Worm (Caenorhabditis elegans) whole organism, L4/young adult: Measurements from ENCODE around the gene mtr-4.
A peak's percentile ranks its signal among the peaks of the same experiment; 100 is the strongest.

ENCODE experiments used
- W03F9.2 ChIP-seq: fragments of 150-350 bp; optimal IDR thresholded peaks from 2 replicates; lab custom pipeline; 2014; ENCODE audit warnings: missing biosample characterization, missing genetic modification characterization
- dao-5 ChIP-seq: sonication (generic microtip); optimal IDR thresholded peaks from 2 replicates; lab custom pipeline; 2016; ENCODE audit warnings: missing genotype, missing genetic modification characterization, moderate library complexity, missing compliant biosample characterization
- him-1 ChIP-seq: sonication (generic microtip); optimal IDR thresholded peaks from 2 replicates; lab custom pipeline; 2016; ENCODE audit warnings: missing genotype, missing genetic modification reagents, missing genetic modification characterization, missing compliant biosample characterization

Gene mtr-4

ce11 chrIV:9867915-9868314 lies 42.4 kb downstream of the mtr-4 start:
- no peak for TF ChIP-seq W03F9.2
- no peak for TF ChIP-seq dao-5 (tag; lab: Kevin White, UChicago)
- no peak for TF ChIP-seq him-1 (tag; lab: Kevin White, UChicago)

ce11 chrIV:9869344-9869743 lies 43.9 kb downstream of the mtr-4 start:
- no peak for TF ChIP-seq dao-5 (tag; lab: Kevin White, UChicago)
- TF ChIP-seq him-1 (tag; lab: Kevin White, UChicago) = no peak
- no peak for TF ChIP-seq W03F9.2

- TF ChIP-seq him-1 (tag; lab: Kevin White, UChicago) = no peak
- TF ChIP-seq dao-5 (tag; lab: Kevin White, UChicago) = no peak
- TF ChIP-seq W03F9.2 = no peak
These were observed 46.7 kb downstream of the mtr-4 start for ce11 chrIV:9872210-9872609.

ce11 chrIV:9872786-9873185 lies 47.3 kb downstream of the mtr-4 start:
- TF ChIP-seq him-1 (tag; lab: Kevin White, UChicago) (no peak), W03F9.2 (no peak), dao-5 (tag; lab: Kevin White, UChicago) (no peak)

- TF ChIP-seq W03F9.2 = peak; percentile 30
- TF ChIP-seq dao-5 (tag; lab: Kevin White, UChicago) = no peak
These were observed 48.3 kb downstream of the mtr-4 start for ce11 chrIV:9873837-9874236.

- no peak for TF ChIP-seq him-1 (tag; lab: Kevin White, UChicago)
- TF ChIP-seq W03F9.2 = no peak
- no peak for TF ChIP-seq dao-5 (tag; lab: Kevin White, UChicago)
These were observed 50.2 kb downstream of the mtr-4 start for ce11 chrIV:9875646-9876045.

- TF ChIP-seq W03F9.2 (no peak), him-1 (tag; lab: Kevin White, UChicago) (no peak), dao-5 (tag; lab: Kevin White, UChicago) (no peak)
These were observed 53.4 kb downstream of the mtr-4 start, which contains the start of gene nhr-4 for ce11 chrIV:9878893-9879379. Gene nhr-4, plus strand, starts transcription at chrIV:9879329.
